Fruit fly (Drosophila melanogaster): ENCODE results near the gene MED30.

The MED30 gene

DNA sequence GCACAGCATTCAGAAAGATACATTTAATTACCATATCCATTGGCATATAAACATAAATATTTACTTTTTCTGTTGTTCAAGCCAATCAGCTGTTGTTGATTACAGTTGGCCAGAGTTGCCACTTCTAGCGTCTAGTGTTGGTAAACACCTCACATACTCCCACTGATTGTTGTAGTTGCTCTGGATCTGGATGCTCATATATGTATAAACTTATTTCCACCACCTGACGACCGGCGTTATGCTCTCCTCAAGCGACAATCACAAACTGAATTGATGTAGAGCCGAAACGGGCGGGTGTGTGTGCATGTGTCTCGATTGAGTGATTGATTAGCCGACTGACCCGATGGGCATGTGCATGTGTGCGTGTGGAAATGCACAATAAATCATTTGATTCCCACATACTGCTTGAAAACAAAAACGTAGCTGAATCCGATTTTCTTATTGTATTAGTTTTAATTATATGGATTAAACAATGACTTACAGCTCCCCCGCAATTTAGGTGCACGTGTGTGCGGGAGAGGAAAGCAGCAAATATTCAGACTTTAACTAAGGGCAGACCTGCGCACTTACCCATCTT, 28.0 kb upstream of the MED30 start (continued):
- peak; percentile 56 for TF ChIP-seq CG10431 (GFP tag; optimal IDR thresholded peaks at IDR 0.05)
- TF ChIP-seq D19A (tag; optimal IDR thresholded peaks at IDR 0.05), result peak; percentile 7
- peak; percentile 51 for TF ChIP-seq Jarid2 (GFP tag; optimal IDR thresholded peaks at IDR 0.05)
- TF ChIP-seq jigr1 (GFP tag; IDR thresholded peaks at IDR 0.05), result no peak
- peak; percentile 67 for TF ChIP-seq caup (GFP tag; optimal IDR thresholded peaks at IDR 0.05; ENCODE audit: severe bottlenecking)
- peak; percentile 0 for TF ChIP-seq Mad (GFP tag; optimal IDR thresholded peaks at IDR 0.05)
- peak; percentile 67; the same call in 2 of the 3 replicates for TF ChIP-seq z (GFP tag; IDR thresholded peaks at IDR 0.05)
- TF ChIP-seq gfzf (GFP tag; optimal IDR thresholded peaks at IDR 0.05), result peak; percentile 10
- peak; percentile 33 for TF ChIP-seq ATbp (GFP tag; optimal IDR thresholded peaks at IDR 0.05)
- no peak for TF ChIP-seq HLHmδ (GFP tag; optimal IDR thresholded peaks at IDR 0.05)
- 0 out of 2 replicates have a peak, but pooled peaks have one; percentile 5 for TF ChIP-seq lmd (GFP tag; IDR thresholded peaks at IDR 0.05)
- TF ChIP-seq Dref (GFP tag; IDR thresholded peaks at IDR 0.05), result peak; percentile 21; the same call in 1 of the 2 replicates
- TF ChIP-seq sim (GFP tag; IDR thresholded peaks at IDR 0.05), result no peak
- peak; percentile 38 for TF ChIP-seq mam (GFP tag; optimal IDR thresholded peaks at IDR 0.05)
- TF ChIP-seq crp (GFP tag; optimal IDR thresholded peaks at IDR 0.05), result peak; percentile 72 to 96
- no peak for TF ChIP-seq CG15011 (GFP tag; optimal IDR thresholded peaks at IDR 0.05)
- TF ChIP-seq lilli (GFP tag; optimal IDR thresholded peaks at IDR 0.05), result peak; percentile 46
- TF ChIP-seq scrt (GFP tag; optimal IDR thresholded peaks at IDR 0.05), result peak; percentile 40
- no peak for TF ChIP-seq CG7928 (GFP tag; optimal IDR thresholded peaks at IDR 0.05)
- no peak; the same call in 2 of the 3 replicates for TF ChIP-seq otp (GFP tag; IDR thresholded peaks at IDR 0.05)
- peak; percentile 8 for TF ChIP-seq ERR (GFP tag; optimal IDR thresholded peaks at IDR 0.05)
- TF ChIP-seq nerfin-2 (GFP tag; IDR thresholded peaks at IDR 0.05; ENCODE audit: partially characterized antibody), result no peak
- TF ChIP-seq CG13775 (GFP tag; optimal IDR thresholded peaks at IDR 0.05), result no peak
- no peak for TF ChIP-seq Gug (GFP tag; IDR thresholded peaks at IDR 0.05)
- TF ChIP-seq Opbp (GFP tag; IDR thresholded peaks at IDR 0.05; ENCODE audit: partially characterized antibody), result peak; percentile 46; the same call in 2 of the 3 replicates
- no peak for TF ChIP-seq Nf-YA (GFP tag; IDR thresholded peaks at IDR 0.05)
- no peak for TF ChIP-seq CG43689 (GFP tag; IDR thresholded peaks at IDR 0.05)
- TF ChIP-seq kni (GFP tag; optimal IDR thresholded peaks at IDR 0.05), result peak; percentile 96
- peak; percentile 5 for TF ChIP-seq Atf-2 (GFP tag; optimal IDR thresholded peaks at IDR 0.05)
- TF ChIP-seq CG12219 (GFP tag; optimal IDR thresholded peaks at IDR 0.05), result no peak
- peak in 1 of 2 experiments; percentile 33 for TF ChIP-seq Eip74EF (GFP tag; optimal IDR thresholded peaks at IDR 0.05)
- no peak for TF ChIP-seq croc (GFP tag; conservative IDR thresholded peaks at IDR 0.05)
- TF ChIP-seq lbe (GFP tag; optimal IDR thresholded peaks at IDR 0.05), result no peak
- peak; percentile 1 for TF ChIP-seq CG9437 (GFP tag; optimal IDR thresholded peaks at IDR 0.05)
- TF ChIP-seq al (GFP tag; IDR thresholded peaks at IDR 0.05), result no peak
- TF ChIP-seq CG14965 (GFP tag; optimal IDR thresholded peaks at IDR 0.05; ENCODE audit: borderline replicate concordance), result no peak
- TF ChIP-seq gem (tag; optimal IDR thresholded peaks at IDR 0.05), result no peak
- no peak for TF ChIP-seq az2 (GFP tag; optimal IDR thresholded peaks at IDR 0.05)
- no peak for TF ChIP-seq D19B (GFP tag; optimal IDR thresholded peaks at IDR 0.05)
- TF ChIP-seq her (GFP tag; optimal IDR thresholded peaks at IDR 0.05), result no peak
- peak; percentile 53 for TF ChIP-seq CrebB (tag; optimal IDR thresholded peaks at IDR 0.05)
- no peak for TF ChIP-seq pnt (GFP tag; optimal IDR thresholded peaks at IDR 0.05)

Data from whole organism, embryonic.